Worm (Caenorhabditis elegans): Measurements from ENCODE around the gene C45B2.3.

ce11 chrX:6122026-6122425 is 39.3 kb downstream of the C45B2.3 start, which contains the start of gene nnt-1:
- TF ChIP-seq nhr-23 (tag; optimal IDR thresholded peaks at IDR 0.05): no peak
- no peak for TF ChIP-seq unc-62 (GFP tag; optimal IDR thresholded peaks at IDR 0.05)
- TF ChIP-seq skn-1 (tag; optimal IDR thresholded peaks at IDR 0.05): no peak
- TF ChIP-seq lin-39 (tag; optimal IDR thresholded peaks at IDR 0.05): no peak

Data from whole organism, L2 larva.